Fruit fly (Drosophila melanogaster): ENCODE measurements around the gene ppk28.

ppk28 gene

dm6 chrX:16839905-16840304, 34.0 kb downstream of the ppk28 start (continued):
- TF ChIP-seq dmrt11E (tag; optimal IDR thresholded peaks at IDR 0.05), result no peak
- TF ChIP-seq CG12659 (GFP tag; optimal IDR thresholded peaks at IDR 0.05), result peak; percentile 11
- no peak for TF ChIP-seq tna (GFP tag; IDR thresholded peaks at IDR 0.05; ENCODE audit: partially characterized antibody)
- no peak for TF ChIP-seq Doc2 (GFP tag; IDR thresholded peaks at IDR 0.05)
- TF ChIP-seq HLH4C (GFP tag; IDR thresholded peaks at IDR 0.05; ENCODE audit: partially characterized antibody), result no peak
- TF ChIP-seq BtbVII (GFP tag; optimal IDR thresholded peaks at IDR 0.05), result no peak
- no peak for TF ChIP-seq cwo (GFP tag; optimal IDR thresholded peaks at IDR 0.05)
- TF ChIP-seq CG6175 (GFP tag; IDR thresholded peaks at IDR 0.05), result peak; percentile 18; the same call in 1 of the 3 replicates
- 0 out of 2 replicates have a peak, but pooled peaks have one; percentile 12 for TF ChIP-seq CG14014 (GFP tag; IDR thresholded peaks at IDR 0.05)
- TF ChIP-seq CG17359 (tag; optimal IDR thresholded peaks at IDR 0.05), result no peak
- TF ChIP-seq CG9817 (tag; optimal IDR thresholded peaks at IDR 0.05), result peak; percentile 22
- TF ChIP-seq ken (GFP tag; IDR thresholded peaks at IDR 0.05), result 0 out of 3 replicates have a peak, but pooled peaks have one; percentile 33
- TF ChIP-seq Antp (GFP tag; optimal IDR thresholded peaks at IDR 0.05), result no peak
- TF ChIP-seq CHES-1-like (GFP tag; optimal IDR thresholded peaks at IDR 0.05), result peak; percentile 0
- no peak for TF ChIP-seq Dfd (GFP tag; optimal IDR thresholded peaks at IDR 0.05)
- TF ChIP-seq CG14965 (GFP tag; optimal IDR thresholded peaks at IDR 0.05; ENCODE audit: borderline replicate concordance), result no peak
- TF ChIP-seq Ets97D (GFP tag; optimal IDR thresholded peaks at IDR 0.05), result peak; percentile 33
- 0 out of 2 replicates have a peak, but pooled peaks have one; percentile 9 for TF ChIP-seq sisA (GFP tag; IDR thresholded peaks at IDR 0.05)
- no peak for TF ChIP-seq nau (GFP tag; optimal IDR thresholded peaks at IDR 0.05)
- TF ChIP-seq CG2120 (GFP tag; optimal IDR thresholded peaks at IDR 0.05), result peak; percentile 7
- peak; percentile 18 for TF ChIP-seq CG8944 (GFP tag; optimal IDR thresholded peaks at IDR 0.05)
- TF ChIP-seq E2f2 (GFP tag; IDR thresholded peaks at IDR 0.05), result peak; percentile 80
- no peak for TF ChIP-seq Drgx (GFP tag; IDR thresholded peaks at IDR 0.05)
- no peak for TF ChIP-seq croc (GFP tag; conservative IDR thresholded peaks at IDR 0.05)
- TF ChIP-seq Six4 (GFP tag; optimal IDR thresholded peaks at IDR 0.05), result no peak
- TF ChIP-seq Dp (GFP tag; optimal IDR thresholded peaks at IDR 0.05), result peak; percentile 69
- peak; percentile 19 for TF ChIP-seq CG11504 (tag; optimal IDR thresholded peaks at IDR 0.05)
- TF ChIP-seq hkb (optimal IDR thresholded peaks at IDR 0.05), result no peak
- 0 out of 2 replicates have a peak, but pooled peaks have one; percentile 12 for TF ChIP-seq hkb (GFP tag; IDR thresholded peaks at IDR 0.05)
- peak; percentile 78 for TF ChIP-seq Med (GFP tag)
- peak; percentile 34; the same call in 1 of the 2 replicates for TF ChIP-seq CG11247 (GFP tag; IDR thresholded peaks at IDR 0.05)
- TF ChIP-seq HLHmδ (GFP tag; optimal IDR thresholded peaks at IDR 0.05), result no peak
- TF ChIP-seq mam (GFP tag; optimal IDR thresholded peaks at IDR 0.05), result peak; percentile 29
- peak; percentile 30 for TF ChIP-seq CG7839 (tag; optimal IDR thresholded peaks at IDR 0.05)
- TF ChIP-seq Blimp-1 (GFP tag; optimal IDR thresholded peaks at IDR 0.05), result no peak
- peak; percentile 6 for TF ChIP-seq NfI (GFP tag; optimal IDR thresholded peaks at IDR 0.05)
- TF ChIP-seq CG33557 (GFP tag; optimal IDR thresholded peaks at IDR 0.05), result no peak
- TF ChIP-seq CG16815 (GFP tag; optimal IDR thresholded peaks at IDR 0.05), result no peak
- no peak for TF ChIP-seq CG7987 (GFP tag; optimal IDR thresholded peaks at IDR 0.05)
- TF ChIP-seq cato (GFP tag; optimal IDR thresholded peaks at IDR 0.05; ENCODE audit: borderline replicate concordance), result no peak
- TF ChIP-seq ERR (GFP tag; optimal IDR thresholded peaks at IDR 0.05), result no peak
- no peak for TF ChIP-seq gce (GFP tag; IDR thresholded peaks at IDR 0.05)
- no peak for TF ChIP-seq insv (GFP tag; optimal IDR thresholded peaks at IDR 0.05)
- TF ChIP-seq odd (GFP tag; optimal IDR thresholded peaks at IDR 0.05), result no peak
- TF ChIP-seq slou (GFP tag; optimal IDR thresholded peaks at IDR 0.05), result no peak
- TF ChIP-seq CG9932 (GFP tag; IDR thresholded peaks at IDR 0.05), result peak; percentile 26; the same call in 1 of the 2 replicates
- TF ChIP-seq CG8281 (tag; optimal IDR thresholded peaks at IDR 0.05), result no peak
- TF ChIP-seq CG3065 (GFP tag; optimal IDR thresholded peaks at IDR 0.05), result no peak
- peak in 1 of 2 experiments; percentile 7 for TF ChIP-seq chif (GFP tag; optimal IDR thresholded peaks at IDR 0.05)
- TF ChIP-seq CG42726 (GFP tag; IDR thresholded peaks at IDR 0.05; ENCODE audit: partially characterized antibody), result peak; percentile 64; the same call in 1 of the 2 replicates

Measured in whole organism, embryonic.